Worm (Caenorhabditis elegans): ENCODE measurements around the gene F55G1.6.

The F55G1.6 gene

DNA sequence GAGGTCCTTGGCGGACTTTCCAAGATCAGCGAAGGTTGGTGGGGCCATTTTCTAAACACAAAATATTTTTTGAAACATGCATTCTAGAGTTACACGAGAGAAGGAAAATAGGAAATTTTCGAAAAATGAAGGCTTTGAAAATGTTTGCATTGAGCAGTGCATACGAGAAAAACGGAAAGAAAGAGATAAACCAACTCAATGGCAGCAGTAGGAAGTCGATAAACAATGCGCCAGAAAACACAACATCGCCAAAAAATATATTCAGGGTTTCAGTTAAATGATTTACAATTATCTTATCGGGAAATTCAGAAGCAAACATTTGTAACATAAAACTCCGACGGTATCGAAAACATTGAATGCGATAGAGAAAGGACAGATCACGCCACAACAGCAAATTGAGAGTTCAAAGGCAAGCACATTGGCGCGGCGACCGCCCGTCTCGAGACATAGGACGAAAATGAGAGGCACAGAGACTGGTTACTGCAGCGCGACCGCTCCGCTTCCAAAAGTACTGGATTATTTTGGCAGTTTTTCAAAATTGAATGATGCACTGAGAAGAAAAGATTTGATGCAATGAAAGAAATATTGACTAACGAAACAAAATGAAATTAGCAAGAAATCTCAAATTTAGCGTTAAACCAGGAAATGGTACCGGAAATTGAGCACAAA lies 34.7 kb downstream of the F55G1.6 start, which contains the start of the genes vdac-1 and R05G6.5:
Gene vdac-1 (minus strand): TSS at position 51 of the 669 bp plus-strand sequence.
Gene R05G6.5 (plus strand): TSS at position 527 of the 669 bp plus-strand sequence.
- no peak for TF ChIP-seq nhr-76 (tag; optimal IDR thresholded peaks at IDR 0.05)
- peak; percentile 82 for TF ChIP-seq lin-13 (GFP tag; optimal IDR thresholded peaks at IDR 0.05)
- TF ChIP-seq unc-86 (tag; optimal IDR thresholded peaks at IDR 0.05), result peak; percentile 56
- no peak for TF ChIP-seq sox-4 (tag; optimal IDR thresholded peaks at IDR 0.05)
- TF ChIP-seq elt-2 (tag; optimal IDR thresholded peaks at IDR 0.05), result peak; percentile 73
- no peak for TF ChIP-seq tlp-1 (tag; optimal IDR thresholded peaks at IDR 0.05)
- peak; percentile 24 for TF ChIP-seq nhr-11 (tag; optimal IDR thresholded peaks at IDR 0.05)
- peak; percentile 92 for TF ChIP-seq nhr-20 (tag; optimal IDR thresholded peaks at IDR 0.05)
- peak; percentile 57 for TF ChIP-seq dsc-1 (tag; optimal IDR thresholded peaks at IDR 0.05)
- TF ChIP-seq lsy-2 (tag; optimal IDR thresholded peaks at IDR 0.05), result peak; percentile 77 to 90
- TF ChIP-seq nhr-84 (tag; optimal IDR thresholded peaks at IDR 0.05), result no peak
- peak; percentile 42 to 93 (median 70) for TF ChIP-seq ceh-82 (tag; optimal IDR thresholded peaks at IDR 0.05)
- TF ChIP-seq ztf-11 (tag; optimal IDR thresholded peaks at IDR 0.05), result no peak
- TF ChIP-seq nhr-77 (tag; optimal IDR thresholded peaks at IDR 0.05), result peak; percentile 90
- TF ChIP-seq egl-27 (tag; optimal IDR thresholded peaks at IDR 0.05), result peak in 1 of 2 experiments; percentile 33
- TF ChIP-seq skn-1 (tag; optimal IDR thresholded peaks at IDR 0.05), result peak; percentile 63
- peak; percentile 17 for TF ChIP-seq egl-13 (tag; optimal IDR thresholded peaks at IDR 0.05)
- TF ChIP-seq mab-9 (GFP tag; IDR thresholded peaks at IDR 0.05), result 0 out of 2 replicates have a peak, but pooled peaks have one; percentile 17
- TF ChIP-seq nhr-71 (tag; optimal IDR thresholded peaks at IDR 0.05), result peak; percentile 95
- peak; percentile 83 for TF ChIP-seq nhr-47 (tag; optimal IDR thresholded peaks at IDR 0.05)
- TF ChIP-seq ets-5 (GFP tag; IDR thresholded peaks at IDR 0.05), result no peak
- peak; percentile 55 for TF ChIP-seq ztf-4 (tag; optimal IDR thresholded peaks at IDR 0.05)
- peak in 4 of 6 experiments; percentile 30 to 78 (median 46) for TF ChIP-seq elt-3 (tag; optimal IDR thresholded peaks at IDR 0.05)
- TF ChIP-seq fkh-8 (tag; optimal IDR thresholded peaks at IDR 0.05), result peak; percentile 81
- no peak for TF ChIP-seq aly-2 (tag; optimal IDR thresholded peaks at IDR 0.05)
- TF ChIP-seq ama-1 (optimal IDR thresholded peaks at IDR 0.05), result no peak
- peak; percentile 59 to 93 for TF ChIP-seq efl-1 (optimal IDR thresholded peaks at IDR 0.05)
- TF ChIP-seq efl-1 (GFP tag; optimal IDR thresholded peaks at IDR 0.05 in 1 of 2), result peak; percentile 90 to 99
- peak; percentile 82 for TF ChIP-seq swsn-7 (tag; optimal IDR thresholded peaks at IDR 0.05)
- TF ChIP-seq isw-1 (GFP tag; IDR thresholded peaks at IDR 0.05), result peak; percentile 71
- TF ChIP-seq mep-1 (tag; optimal IDR thresholded peaks at IDR 0.05), result peak; percentile 54
- TF ChIP-seq lin-39 (tag; optimal IDR thresholded peaks at IDR 0.05), result no peak
- TF ChIP-seq mef-2 (tag; optimal IDR thresholded peaks at IDR 0.05), result peak; percentile 30
- TF ChIP-seq rnt-1 (tag; optimal IDR thresholded peaks at IDR 0.05), result peak; percentile 79
- peak in 1 of 2 experiments; percentile 89 for TF ChIP-seq mdl-1 (tag; optimal IDR thresholded peaks at IDR 0.05)
- TF ChIP-seq ces-1 (GFP tag; optimal IDR thresholded peaks at IDR 0.05), result no peak
- TF ChIP-seq zag-1 (tag; optimal IDR thresholded peaks at IDR 0.05), result no peak
- TF ChIP-seq zip-4 (GFP tag; optimal IDR thresholded peaks at IDR 0.05), result no peak
- TF ChIP-seq ceh-8 (GFP tag; optimal IDR thresholded peaks at IDR 0.05), result no peak
- TF ChIP-seq snpc-4 (tag; optimal IDR thresholded peaks at IDR 0.05), result peak; percentile 11
- TF ChIP-seq jun-1 (tag; optimal IDR thresholded peaks at IDR 0.05), result peak; percentile 58
- TF ChIP-seq ceh-88 (GFP tag; IDR thresholded peaks at IDR 0.05), result peak; percentile 49; the same call in 1 of the 2 replicates
- TF ChIP-seq vab-15 (tag; optimal IDR thresholded peaks at IDR 0.05), result peak; percentile 8
- TF ChIP-seq C34B4.2 (tag; optimal IDR thresholded peaks at IDR 0.05), result peak; percentile 87
- no peak for TF ChIP-seq ceh-90 (tag; optimal IDR thresholded peaks at IDR 0.05)
- TF ChIP-seq fos-1 (tag; optimal IDR thresholded peaks at IDR 0.05), result peak; percentile 63
- peak; percentile 83 for TF ChIP-seq nhr-85 (tag)
- no peak for TF ChIP-seq fkh-4 (tag; optimal IDR thresholded peaks at IDR 0.05; ENCODE audit: borderline replicate concordance)
- no peak for TF ChIP-seq sptf-1 (tag; optimal IDR thresholded peaks at IDR 0.05)
- no peak for TF ChIP-seq unc-98 (GFP tag; IDR thresholded peaks at IDR 0.05)
- TF ChIP-seq grh-1 (GFP tag; IDR thresholded peaks at IDR 0.05), result peak; percentile 77
- TF ChIP-seq C04F5.9 (tag; optimal IDR thresholded peaks at IDR 0.05), result no peak
- TF ChIP-seq dpl-1 (GFP tag; optimal IDR thresholded peaks at IDR 0.05), result peak; percentile 89 to 92 (median 92)

Measured in whole organism, L1 larva.